Worm (Caenorhabditis elegans) whole organism, early embryonic: ENCODE results near the gene eol-1.
A peak's percentile ranks its signal among the peaks of the same experiment; 100 is the strongest.

Source experiments
- F13C5.2 ChIP-seq: sonication (generic microtip); optimal IDR thresholded peaks from 2 replicates; lab custom pipeline; 2017; ENCODE audit warnings: mild to moderate bottlenecking, missing genetic modification characterization, inconsistent platforms, missing compliant biosample characterization
- ama-1 ChIP-seq: fragments of 150-350 bp; optimal IDR thresholded peaks from 2 replicates; lab custom pipeline; 2014
- ceh-13 ChIP-seq: fragments of 200-800 bp; sonication (Bioruptor generic); optimal IDR thresholded peaks from 2 replicates; lab custom pipeline; 2018; ENCODE audit warnings: mild to moderate bottlenecking, missing genetic modification characterization, missing compliant biosample characterization
- hmbx-1 ChIP-seq: sonication (generic microtip); optimal IDR thresholded peaks from 2 replicates; lab custom pipeline; 2016; ENCODE audit warnings: mild to moderate bottlenecking, missing genetic modification characterization, missing compliant biosample characterization
- hmg-4 ChIP-seq: fragments of 200-800 bp; sonication (Bioruptor generic); optimal IDR thresholded peaks from 2 replicates; lab custom pipeline; 2018; ENCODE audit warnings: mild to moderate bottlenecking, missing genetic modification characterization, missing compliant biosample characterization
- hnd-1 ChIP-seq: sonication (generic microtip); optimal IDR thresholded peaks from 2 replicates; lab custom pipeline; 2016; ENCODE audit warnings: missing genetic modification characterization, missing compliant biosample characterization
- scrt-1 ChIP-seq: fragments of 200-800 bp; sonication (Bioruptor generic); IDR thresholded peaks from 2 replicates; pipeline ENCODE4 v1.3.6; 2022; ENCODE audit warnings: missing genetic modification characterization, missing compliant biosample characterization
- tra-4 ChIP-seq: sonication (generic microtip); optimal IDR thresholded peaks from 2 replicates; lab custom pipeline; 2017; ENCODE audit warnings: missing genetic modification characterization, missing compliant biosample characterization

- no peak for TF ChIP-seq ceh-13 (GFP tag; lab: Kevin White, UChicago)
- peak; percentile 18 for TF ChIP-seq ama-1 (lab: Kevin White, UChicago)
- no peak for TF ChIP-seq tra-4 (tag; lab: Kevin White, UChicago)
- no peak for TF ChIP-seq hmbx-1 (tag; lab: Kevin White, UChicago)
- no peak for TF ChIP-seq hmg-4 (GFP tag; lab: Kevin White, UChicago)
- TF ChIP-seq hnd-1 (tag; lab: Kevin White, UChicago) = no peak
- peak; percentile 42 for TF ChIP-seq F13C5.2 (tag; lab: Kevin White, UChicago)
- no peak for TF ChIP-seq scrt-1 (GFP tag; lab: Robert Waterston, UW)
Measured at ce11 chrV:14012002-14012554, 31.4 kb upstream of the eol-1 start, which contains the start of the genes ddx-17 and aip-1.
